Worm (Caenorhabditis elegans): ENCODE results near the gene skr-8.
"Not testable (repeated sequence)": the region's sequence is repeated elsewhere in the genome, so short reads cannot be mapped to it uniquely, and the experiment has no call there.

ce11 chrIV:17163273-17163672 lies 2.4 kb downstream of the skr-8 start, which contains the start of gene skr-9:
- not testable (repeated sequence) for TF ChIP-seq dao-5, him-1 (tag; optimal IDR thresholded peaks at IDR 0.05)
